Worm (Caenorhabditis elegans): Measurements from ENCODE around the gene snx-17.

Gene snx-17

DNA sequence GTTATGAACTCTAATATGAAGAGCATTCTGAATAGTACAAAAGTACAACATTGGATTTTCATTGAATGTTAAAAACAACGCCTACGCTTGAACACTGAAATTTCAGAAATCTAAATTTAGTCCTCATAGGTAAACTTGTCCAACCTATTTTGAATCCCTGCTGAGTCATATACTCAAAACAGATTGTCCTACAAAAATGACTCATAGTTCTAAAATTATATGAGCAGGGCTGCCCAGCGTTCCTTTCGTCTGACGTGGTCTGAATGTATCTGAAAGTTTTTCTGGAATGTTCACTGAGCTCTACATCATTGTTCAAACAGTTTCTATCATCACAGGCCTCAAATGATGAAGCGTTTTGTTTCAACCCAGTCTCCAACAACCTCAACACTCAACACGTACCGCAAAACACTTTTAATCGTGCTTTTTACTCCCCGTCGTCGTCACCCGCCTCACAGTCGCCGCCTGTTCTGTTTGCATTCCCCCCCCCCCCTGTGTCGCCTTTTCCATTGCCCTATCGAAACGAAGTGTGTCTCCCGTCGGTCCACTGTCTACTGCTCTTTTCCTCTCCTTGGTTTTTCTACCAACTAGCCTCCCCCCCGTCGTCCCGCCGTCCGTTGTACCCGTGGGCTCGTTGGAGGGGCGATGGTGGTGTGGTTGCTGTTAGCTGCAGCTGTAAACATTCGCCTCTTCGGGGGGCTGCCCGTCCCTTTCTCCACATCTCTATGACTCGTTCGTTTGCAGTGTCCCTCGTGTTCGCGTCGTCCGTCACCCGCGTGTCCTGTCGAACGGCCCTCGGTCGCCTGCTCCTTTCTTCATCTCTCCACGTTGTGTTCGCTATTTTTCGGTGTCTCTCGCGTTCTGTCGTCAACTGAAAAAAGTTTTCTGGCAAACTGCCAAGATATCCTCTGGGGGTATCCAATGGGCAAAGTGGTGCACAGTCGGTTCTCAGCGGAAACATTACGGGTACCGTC is 22.0 kb upstream of the snx-17 start (continued):
- TF ChIP-seq ces-1 (GFP tag; optimal IDR thresholded peaks at IDR 0.05) = no peak
- peak; percentile 53 for TF ChIP-seq sup-37 (GFP tag; optimal IDR thresholded peaks at IDR 0.05)
- TF ChIP-seq fkh-4 (tag; optimal IDR thresholded peaks at IDR 0.05; ENCODE audit: borderline replicate concordance) = no peak
- TF ChIP-seq hpl-2 (GFP tag; optimal IDR thresholded peaks at IDR 0.05) = no peak
- TF ChIP-seq nhr-90 (tag; optimal IDR thresholded peaks at IDR 0.05; ENCODE audit: poor library complexity) = peak; percentile 26
- TF ChIP-seq snu-23 (GFP tag; optimal IDR thresholded peaks at IDR 0.05) = no peak
- peak in 1 of 2 experiments; percentile 27 for TF ChIP-seq mdl-1 (tag; optimal IDR thresholded peaks at IDR 0.05)
- TF ChIP-seq C16A3.4 (tag; optimal IDR thresholded peaks at IDR 0.05) = no peak
- TF ChIP-seq ets-5 (GFP tag; IDR thresholded peaks at IDR 0.05) = no peak
- peak in 1 of 2 experiments; percentile 4 for TF ChIP-seq lsy-2 (tag; optimal IDR thresholded peaks at IDR 0.05)
- TF ChIP-seq nhr-28 (tag; optimal IDR thresholded peaks at IDR 0.05) = no peak
- peak; percentile 84 for TF ChIP-seq lin-14 (GFP tag; optimal IDR thresholded peaks at IDR 0.05)
- TF ChIP-seq grh-1 (GFP tag; IDR thresholded peaks at IDR 0.05) = 0 out of 2 replicates have a peak, but pooled peaks have one; percentile 4
- TF ChIP-seq elt-2 (tag; optimal IDR thresholded peaks at IDR 0.05) = peak; percentile 58
- TF ChIP-seq tbx-2 (tag; optimal IDR thresholded peaks at IDR 0.05) = peak; percentile 34
- no peak for TF ChIP-seq nhr-12 (tag; optimal IDR thresholded peaks at IDR 0.05)
- peak; percentile 83 for TF ChIP-seq nhr-85 (tag)

ce11 chrX:13143236-13143635 is 21.1 kb upstream of the snx-17 start:
- TF ChIP-seq efl-1 (optimal IDR thresholded peaks at IDR 0.05) (no peak), efl-1 (GFP tag; optimal IDR thresholded peaks at IDR 0.05 in 1 of 2) (peak in 1 of 2 experiments; percentile 70), isw-1 (GFP tag; IDR thresholded peaks at IDR 0.05) (no peak)

- TF ChIP-seq lir-3 (tag; optimal IDR thresholded peaks at IDR 0.05; ENCODE audit: poor library complexity) = peak; percentile 47
- TF ChIP-seq lin-14 (GFP tag; optimal IDR thresholded peaks at IDR 0.05) = peak; percentile 86
- peak; percentile 16 for TF ChIP-seq swsn-7 (tag; optimal IDR thresholded peaks at IDR 0.05)
- TF ChIP-seq efl-3 (GFP tag; optimal IDR thresholded peaks at IDR 0.05) = no peak
- TF ChIP-seq nhr-20 (tag; optimal IDR thresholded peaks at IDR 0.05) = peak; percentile 83
- TF ChIP-seq vab-15 (tag; optimal IDR thresholded peaks at IDR 0.05) = no peak
- TF ChIP-seq jun-1 (tag; optimal IDR thresholded peaks at IDR 0.05) = no peak
- TF ChIP-seq hlh-4 (tag; optimal IDR thresholded peaks at IDR 0.05) = no peak
- peak in 1 of 2 experiments; percentile 85 for TF ChIP-seq mdl-1 (tag; optimal IDR thresholded peaks at IDR 0.05)
- TF ChIP-seq aha-1 (tag; optimal IDR thresholded peaks at IDR 0.05) = no peak
- no peak for TF ChIP-seq pqm-1 (tag; optimal IDR thresholded peaks at IDR 0.05)
- TF ChIP-seq lin-35 (GFP tag; optimal IDR thresholded peaks at IDR 0.05) = peak in 1 of 2 experiments; percentile 73
- TF ChIP-seq pax-3 (tag; optimal IDR thresholded peaks at IDR 0.05) = no peak
- TF ChIP-seq dsc-1 (tag; optimal IDR thresholded peaks at IDR 0.05) = peak; percentile 23
- peak; percentile 66 for TF ChIP-seq nhr-19 (GFP tag; conservative IDR thresholded peaks at IDR 0.05)
- peak; percentile 30 for TF ChIP-seq irx-1 (tag; optimal IDR thresholded peaks at IDR 0.05)
- TF ChIP-seq mep-1 (tag; optimal IDR thresholded peaks at IDR 0.05) = peak; percentile 74
- no peak for TF ChIP-seq sup-37 (GFP tag; optimal IDR thresholded peaks at IDR 0.05)
- peak in 2 of 6 experiments; percentile 72 to 80 for TF ChIP-seq elt-3 (tag; optimal IDR thresholded peaks at IDR 0.05)
- no peak for TF ChIP-seq ceh-8 (GFP tag; optimal IDR thresholded peaks at IDR 0.05)
- no peak for TF ChIP-seq hpl-2 (GFP tag; optimal IDR thresholded peaks at IDR 0.05)
- peak; percentile 55 for TF ChIP-seq ztf-4 (tag; optimal IDR thresholded peaks at IDR 0.05)
- peak; percentile 84 for TF ChIP-seq nhr-71 (tag; optimal IDR thresholded peaks at IDR 0.05)
- TF ChIP-seq lsy-2 (tag; optimal IDR thresholded peaks at IDR 0.05) = peak; percentile 28 to 61
- TF ChIP-seq C16A3.4 (tag; optimal IDR thresholded peaks at IDR 0.05) = peak; percentile 8
- no peak for TF ChIP-seq mef-2 (tag; optimal IDR thresholded peaks at IDR 0.05)
- no peak for TF ChIP-seq fkh-10 (GFP tag; optimal IDR thresholded peaks at IDR 0.05)
- no peak for TF ChIP-seq hlh-17 (GFP tag; optimal IDR thresholded peaks at IDR 0.05; ENCODE audit: borderline replicate concordance)
- TF ChIP-seq nhr-47 (tag; optimal IDR thresholded peaks at IDR 0.05) = peak; percentile 41
- no peak for TF ChIP-seq sox-4 (tag; optimal IDR thresholded peaks at IDR 0.05)
- TF ChIP-seq efl-1 (optimal IDR thresholded peaks at IDR 0.05) = no peak
- TF ChIP-seq efl-1 (GFP tag; optimal IDR thresholded peaks at IDR 0.05 in 1 of 2) = peak in 1 of 2 experiments; percentile 91
- peak; percentile 41 for TF ChIP-seq unc-130 (tag; optimal IDR thresholded peaks at IDR 0.05)
- TF ChIP-seq blmp-1 (tag; optimal IDR thresholded peaks at IDR 0.05) = peak; percentile 88
- peak; percentile 81 for TF ChIP-seq snu-23 (GFP tag; optimal IDR thresholded peaks at IDR 0.05)
Measured at ce11 chrX:13141440-13141839, 19.3 kb upstream of the snx-17 start, which contains the start of gene F09A5.3. Gene F09A5.3, plus strand, starts transcription at chrX:13141601.

Data from whole organism, L1 larva.